Worm (Caenorhabditis elegans) whole organism, L2 larva: ENCODE results near the gene fbxb-72.

Source experiments
- ceh-82 ChIP-seq: fragments of 150-350 bp; optimal IDR thresholded peaks from 2 replicates; lab custom pipeline; 2014; ENCODE audit warnings: missing biosample characterization, missing genetic modification characterization
- ztf-11 ChIP-seq: sonication (generic microtip); optimal IDR thresholded peaks from 2 replicates; lab custom pipeline; 2017; ENCODE audit warnings: missing biosample characterization, missing genetic modification characterization
- ztf-4 ChIP-seq: fragments of 150-350 bp; optimal IDR thresholded peaks from 2 replicates; lab custom pipeline; 2014; ENCODE audit warnings: missing biosample characterization, missing genetic modification characterization

DNA sequence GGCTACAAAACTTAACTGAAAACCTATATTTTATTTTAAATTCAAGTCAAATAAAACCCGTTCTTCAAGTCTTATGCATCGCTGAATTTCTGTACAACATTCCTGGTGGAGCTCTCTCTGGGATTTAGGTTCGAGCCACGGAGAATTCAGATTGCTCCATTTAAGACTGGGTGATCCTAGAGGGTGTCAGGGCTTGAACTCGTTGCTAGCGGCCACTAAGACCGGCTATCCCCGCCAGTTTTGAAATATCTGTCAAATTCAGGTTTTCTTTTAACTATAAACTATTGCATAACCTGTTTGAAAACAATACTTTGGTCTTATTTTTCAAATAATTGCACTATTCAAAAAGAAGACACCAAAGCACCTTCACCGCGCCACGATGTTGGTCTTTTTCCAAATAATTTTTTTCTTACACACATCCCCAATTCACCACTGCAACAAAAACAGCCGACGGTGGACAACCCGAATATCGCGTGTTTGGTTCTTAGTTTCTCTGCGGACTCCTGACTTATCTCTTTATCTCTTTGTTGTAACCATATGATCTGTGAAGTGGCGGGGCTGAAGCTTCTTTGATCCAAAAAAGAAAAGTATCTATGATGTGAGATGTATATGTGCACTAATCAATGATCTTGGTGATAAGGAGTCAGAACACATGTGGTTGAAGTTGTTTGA, 5.2 kb upstream of the fbxb-72 start:
- no peak for TF ChIP-seq ceh-82 (tag; lab: Kevin White, UChicago)
- no peak for TF ChIP-seq ztf-11 (tag; lab: Kevin White, UChicago)
- TF ChIP-seq ztf-4 = peak; percentile 61
